Worm (Caenorhabditis elegans) whole organism, late embryonic: Measurements from ENCODE around the gene Y38F1A.7.

Experiments used
- C38D4.7 ChIP-seq: fragments of 200-800 bp; sonication (Bioruptor generic); optimal IDR thresholded peaks from 2 replicates; lab custom pipeline; 2018; ENCODE audit warnings: mild to moderate bottlenecking, missing genetic modification characterization, moderate library complexity, missing compliant biosample characterization
- T23F11.4 ChIP-seq: fragments of 200-800 bp; sonication (Bioruptor generic); optimal IDR thresholded peaks from 2 replicates; lab custom pipeline; 2018; ENCODE audit warnings: mild to moderate bottlenecking, missing genetic modification characterization, missing compliant biosample characterization
- Y22D7AL.16 ChIP-seq: sonication (generic microtip); optimal IDR thresholded peaks from 2 replicates; lab custom pipeline; 2016; ENCODE audit warnings: missing genetic modification characterization, missing compliant biosample characterization
- ceh-2 ChIP-seq: sonication (generic microtip); optimal IDR thresholded peaks from 2 replicates; lab custom pipeline; 2016; ENCODE audit warnings: missing genotype, missing genetic modification characterization, missing compliant biosample characterization
- ceh-24 ChIP-seq: sonication (generic microtip); optimal IDR thresholded peaks from 2 replicates; lab custom pipeline; 2016; ENCODE audit warnings: mild to moderate bottlenecking, missing genetic modification characterization, missing compliant biosample characterization
- ceh-34 ChIP-seq: sonication (generic microtip); optimal IDR thresholded peaks from 2 replicates; lab custom pipeline; 2016; ENCODE audit warnings: mild to moderate bottlenecking, missing genetic modification characterization, missing compliant biosample characterization
- ceh-45 ChIP-seq: fragments of 200-800 bp; sonication (Bioruptor generic); IDR thresholded peaks from 2 replicates; pipeline ENCODE4 v1.3.6; 2022; ENCODE audit warnings: missing genetic modification reagents, missing genetic modification characterization, missing compliant biosample characterization
- ceh-9 ChIP-seq: sonication (generic microtip); optimal IDR thresholded peaks from 2 replicates; lab custom pipeline; 2016; ENCODE audit warnings: mild to moderate bottlenecking, missing genetic modification characterization, inconsistent platforms, missing compliant biosample characterization
- che-1 ChIP-seq: sonication (generic microtip); optimal IDR thresholded peaks from 2 replicates; lab custom pipeline; 2016; ENCODE audit warnings: mild to moderate bottlenecking, missing genetic modification characterization, missing compliant biosample characterization
- dmd-4 ChIP-seq: sonication (generic microtip); optimal IDR thresholded peaks from 2 replicates; lab custom pipeline; 2016; ENCODE audit warnings: borderline replicate concordance, missing genetic modification characterization, missing compliant biosample characterization
- dve-1 ChIP-seq: sonication (generic microtip); optimal IDR thresholded peaks from 2 replicates; lab custom pipeline; 2017; ENCODE audit warnings: antibody characterized with exemption, mild to moderate bottlenecking, missing genetic modification characterization, missing compliant biosample characterization
- eyg-1 ChIP-seq: sonication (generic microtip); optimal IDR thresholded peaks from 2 replicates; lab custom pipeline; 2016; ENCODE audit warnings: missing genotype, missing genetic modification characterization, missing compliant biosample characterization
- fax-1 ChIP-seq: sonication (generic microtip); optimal IDR thresholded peaks from 2 replicates; lab custom pipeline; 2016; ENCODE audit warnings: missing genotype, missing genetic modification characterization, missing compliant biosample characterization
- fkh-10 ChIP-seq: fragments of 150-350 bp; optimal IDR thresholded peaks from 2 replicates; lab custom pipeline; 2014; ENCODE audit warnings: missing biosample characterization, missing genetic modification reagents, missing genetic modification characterization
- hlh-15 ChIP-seq: sonication (generic microtip); optimal IDR thresholded peaks from 2 replicates; lab custom pipeline; 2016; ENCODE audit warnings: missing genetic modification characterization, missing compliant biosample characterization
- hlh-30 ChIP-seq: sonication (generic microtip); optimal IDR thresholded peaks from 2 replicates; lab custom pipeline; 2017; ENCODE audit warnings: antibody characterized with exemption, missing genetic modification characterization, missing compliant biosample characterization; ENCODE audit not compliant: insufficient read depth
- hlh-6 ChIP-seq: sonication (generic microtip); optimal IDR thresholded peaks from 2 replicates; lab custom pipeline; 2016; ENCODE audit warnings: missing genotype, missing genetic modification characterization, missing compliant biosample characterization
- hlh-8 ChIP-seq: sonication (generic microtip); optimal IDR thresholded peaks from 2 replicates; lab custom pipeline; 2016; ENCODE audit warnings: missing genotype, missing genetic modification characterization, missing compliant biosample characterization
- lim-6 ChIP-seq: sonication (generic microtip); optimal IDR thresholded peaks from 2 replicates; lab custom pipeline; 2016; ENCODE audit warnings: missing genetic modification characterization, missing compliant biosample characterization
- madf-2 ChIP-seq: sonication (generic microtip); optimal IDR thresholded peaks from 2 replicates; lab custom pipeline; 2017; ENCODE audit warnings: missing genetic modification characterization, missing compliant biosample characterization
- mec-3 ChIP-seq: sonication (generic microtip); optimal IDR thresholded peaks from 2 replicates; lab custom pipeline; 2016; ENCODE audit warnings: borderline replicate concordance, missing genetic modification characterization, missing compliant biosample characterization
- nhr-232 ChIP-seq: sonication (generic microtip); optimal IDR thresholded peaks from 2 replicates; lab custom pipeline; 2016; ENCODE audit warnings: missing genetic modification characterization, missing compliant biosample characterization
- npax-4 ChIP-seq: sonication (generic microtip); optimal IDR thresholded peaks from 2 replicates; lab custom pipeline; 2016; ENCODE audit warnings: missing genetic modification characterization, missing compliant biosample characterization
- pag-3 ChIP-seq: sonication (generic microtip); optimal IDR thresholded peaks from 2 replicates; lab custom pipeline; 2016; ENCODE audit warnings: missing compliant biosample characterization, missing genetic modification characterization, borderline replicate concordance
- pat-9 ChIP-seq: fragments of 200-800 bp; sonication (Bioruptor generic); optimal IDR thresholded peaks from 2 replicates; lab custom pipeline; 2018; ENCODE audit warnings: mild to moderate bottlenecking, missing genetic modification characterization, moderate library complexity, missing compliant biosample characterization
- pax-1 ChIP-seq: fragments of 150-350 bp; optimal IDR thresholded peaks from 2 replicates; lab custom pipeline; 2014; ENCODE audit warnings: missing biosample characterization, missing genetic modification characterization
- pha-2 ChIP-seq: sonication (generic microtip); optimal IDR thresholded peaks from 2 replicates; lab custom pipeline; 2017; ENCODE audit warnings: mild to moderate bottlenecking, missing genetic modification characterization, missing compliant biosample characterization
- rnt-1 ChIP-seq: sonication (generic microtip); optimal IDR thresholded peaks from 2 replicates; lab custom pipeline; 2016; ENCODE audit warnings: missing genetic modification characterization, missing compliant biosample characterization
- sdc-2 ChIP-seq: sonication (generic microtip); optimal IDR thresholded peaks from 2 replicates; lab custom pipeline; 2016; ENCODE audit warnings: missing genotype, missing genetic modification characterization, missing compliant biosample characterization
- sox-2 ChIP-seq: fragments of 200-800 bp; sonication (Bioruptor generic); IDR thresholded peaks from 2 replicates; pipeline ENCODE4 v1.3.6; 2022; ENCODE audit warnings: missing genetic modification reagents, missing genetic modification characterization, missing compliant biosample characterization
- tbx-2 ChIP-seq: sonication (generic microtip); optimal IDR thresholded peaks from 2 replicates; lab custom pipeline; 2016; ENCODE audit warnings: missing genetic modification characterization, missing compliant biosample characterization
- ttx-3 ChIP-seq: sonication (generic microtip); optimal IDR thresholded peaks from 2 replicates; lab custom pipeline; 2016; ENCODE audit warnings: missing genetic modification reagents, missing genetic modification characterization, missing compliant biosample characterization
- unc-3 ChIP-seq, 2 experiments: fragments of 200-800 bp in 1 of 2; sonication (Bioruptor generic) in 1 of 2; sonication (generic microtip) in 1 of 2; conservative IDR thresholded peaks in 1 of 2; optimal IDR thresholded peaks in 1 of 2; 2 replicates each; pipeline versions ENCODE4 v1.3.6 to Lab custom; 2016 to 2022; ENCODE audit warnings: missing compliant biosample characterization in 2 of 2, missing genetic modification characterization in 2 of 2, missing genetic modification reagents in 1 of 2
- unc-55 ChIP-seq: sonication (generic microtip); optimal IDR thresholded peaks from 2 replicates; lab custom pipeline; 2017; ENCODE audit warnings: missing biosample characterization, missing genetic modification reagents, missing genetic modification characterization
- zip-5 ChIP-seq: sonication (generic microtip); optimal IDR thresholded peaks from 2 replicates; lab custom pipeline; 2016; ENCODE audit warnings: missing genetic modification characterization, missing compliant biosample characterization

Y38F1A.7 gene

ce11 chrII:12992193-12992592, 5.4 kb downstream of the Y38F1A.7 start:
- no peak for TF ChIP-seq nhr-232
- TF ChIP-seq hlh-8: no peak
- no peak for TF ChIP-seq zip-5 (tag; lab: Kevin White, UChicago)
- TF ChIP-seq dve-1 (tag; lab: Kevin White, UChicago): no peak
- no peak for TF ChIP-seq hlh-6
- no peak for TF ChIP-seq Y22D7AL.16 (tag; lab: Kevin White, UChicago)
- TF ChIP-seq sdc-2 (tag; lab: Kevin White, UChicago): no peak
- TF ChIP-seq dmd-4: no peak
- no peak for TF ChIP-seq C38D4.7
- TF ChIP-seq T23F11.4: no peak
- no peak for TF ChIP-seq che-1 (tag; lab: Kevin White, UChicago)
- no peak for TF ChIP-seq fkh-10 (GFP tag; lab: Kevin White, UChicago)
- TF ChIP-seq npax-4: no peak
- TF ChIP-seq ceh-45 (GFP tag; lab: Robert Waterston, UW): no peak

- TF ChIP-seq madf-2 (tag; lab: Kevin White, UChicago) (no peak), eyg-1 (no peak), ceh-9 (tag; lab: Kevin White, UChicago) (no peak), pha-2 (no peak), mec-3 (no peak)
- TF ChIP-seq, all 69 proteins: peak for 0
These were observed 6.0 kb downstream of the Y38F1A.7 start for ce11 chrII:12991594-12991993.

ce11 chrII:12990964-12991593, 6.5 kb downstream of the Y38F1A.7 start:
- TF ChIP-seq ceh-24 (tag; lab: Kevin White, UChicago): no peak
- no peak for TF ChIP-seq pat-9 (tag; lab: Kevin White, UChicago)
- TF ChIP-seq pax-1: no peak
- no peak for TF ChIP-seq rnt-1 (tag; lab: Kevin White, UChicago)
- no peak for TF ChIP-seq npax-4
- TF ChIP-seq unc-55 (GFP tag; lab: Kevin White, UChicago): no peak

ce11 chrII:12990191-12990590, 7.4 kb downstream of the Y38F1A.7 start:
- TF ChIP-seq hlh-30 (tag; lab: Kevin White, UChicago) (no peak), pax-1 (no peak), T23F11.4 (no peak), ceh-2 (tag; lab: Kevin White, UChicago) (no peak), ceh-34 (tag; lab: Kevin White, UChicago) (no peak), fax-1 (tag; lab: Kevin White, UChicago) (no peak)

ce11 chrII:12987799-12988198, 9.8 kb downstream of the Y38F1A.7 start:
- TF ChIP-seq ttx-3 (tag; lab: Kevin White, UChicago): no peak
- no peak for TF ChIP-seq dve-1 (tag; lab: Kevin White, UChicago)
- TF ChIP-seq ceh-24 (tag; lab: Kevin White, UChicago): no peak
- no peak for TF ChIP-seq sox-2 (GFP tag; lab: Robert Waterston, UW)
- TF ChIP-seq C38D4.7: no peak

ce11 chrII:12985813-12986212, 11.8 kb downstream of the Y38F1A.7 start:
- TF ChIP-seq pag-3 (tag; lab: Kevin White, UChicago) (no peak), tbx-2 (tag; lab: Kevin White, UChicago) (peak; percentile 39), unc-3 (GFP tag; conservative IDR thresholded peaks at IDR 0.05; lab: Robert Waterston, UW) (no peak), unc-3 (tag; optimal IDR thresholded peaks at IDR 0.05; lab: Kevin White, UChicago) (no peak), ceh-45 (GFP tag; lab: Robert Waterston, UW) (no peak), hlh-15 (tag; lab: Kevin White, UChicago) (no peak), lim-6 (tag; lab: Kevin White, UChicago) (no peak), sox-2 (GFP tag; lab: Robert Waterston, UW) (no peak)
